Worm (Caenorhabditis elegans): Measurements from ENCODE around the gene F22B7.1.
A peak's percentile ranks its signal among the peaks of the same experiment; 100 is the strongest.

F22B7.1 gene

ce11 chrIII:8625125-8625524 lies 40.0 kb upstream of the F22B7.1 start:
- TF ChIP-seq F22D6.2 (tag; optimal IDR thresholded peaks at IDR 0.05) = no peak
- no peak for TF ChIP-seq egl-18 (GFP tag; IDR thresholded peaks at IDR 0.05)
- no peak for TF ChIP-seq ztf-26 (tag; optimal IDR thresholded peaks at IDR 0.05)
- no peak for TF ChIP-seq B0019.2 (GFP tag; conservative IDR thresholded peaks at IDR 0.05)
- no peak for TF ChIP-seq snpc-1.1 (tag; optimal IDR thresholded peaks at IDR 0.05; ENCODE audit: insufficient read depth)
- TF ChIP-seq C06A6.2 (GFP tag; conservative IDR thresholded peaks at IDR 0.05) = no peak
- TF ChIP-seq dpff-1 (tag; optimal IDR thresholded peaks at IDR 0.05) = no peak
- TF ChIP-seq unc-62 (GFP tag; optimal IDR thresholded peaks at IDR 0.05) = no peak
- TF ChIP-seq dpl-1 (GFP tag; optimal IDR thresholded peaks at IDR 0.05) = no peak
- TF ChIP-seq B0336.3 (GFP tag; IDR thresholded peaks at IDR 0.05) = no peak
- no peak for TF ChIP-seq B0035.1 (tag; optimal IDR thresholded peaks at IDR 0.05)
- no peak for TF ChIP-seq madf-3 (GFP tag; IDR thresholded peaks at IDR 0.05)
- TF ChIP-seq let-607 (tag; optimal IDR thresholded peaks at IDR 0.05) = no peak
- no peak for TF ChIP-seq athp-1 (tag; optimal IDR thresholded peaks at IDR 0.05)
- no peak for TF ChIP-seq F39B2.1 (GFP tag; IDR thresholded peaks at IDR 0.05)
- no peak for TF ChIP-seq hrde-1 (tag; optimal IDR thresholded peaks at IDR 0.05; ENCODE audit: borderline replicate concordance)
- no peak for TF ChIP-seq die-1 (tag; optimal IDR thresholded peaks at IDR 0.05)

- no peak for TF ChIP-seq pbrm-1 (GFP tag; IDR thresholded peaks at IDR 0.05)
- TF ChIP-seq lin-54 (GFP tag; optimal IDR thresholded peaks at IDR 0.05) = peak; percentile 59
- TF ChIP-seq tbp1 (GFP tag; optimal IDR thresholded peaks at IDR 0.05) = peak; percentile 10
- peak in 1 of 3 experiments; percentile 65 for TF ChIP-seq lin-35 (GFP tag; optimal IDR thresholded peaks at IDR 0.05)
- no peak for TF ChIP-seq snpc-4 (GFP tag; optimal IDR thresholded peaks at IDR 0.05)
- TF ChIP-seq snpc-4 (tag; optimal IDR thresholded peaks at IDR 0.05) = no peak
- peak; percentile 70 for TF ChIP-seq xnd-1 (tag; optimal IDR thresholded peaks at IDR 0.05)
- peak; percentile 95 for TF ChIP-seq madf-6 (GFP tag; IDR thresholded peaks at IDR 0.05)
- TF ChIP-seq F57A8.1 (GFP tag; optimal IDR thresholded peaks at IDR 0.05) = no peak
- peak; percentile 74 for TF ChIP-seq dox-1 (GFP tag; IDR thresholded peaks at IDR 0.05)
- peak; percentile 57 for TF ChIP-seq mcd-1 (GFP tag; IDR thresholded peaks at IDR 0.05)
- no peak for TF ChIP-seq nhr-27 (tag; optimal IDR thresholded peaks at IDR 0.05)
- TF ChIP-seq F33H1.4 (GFP tag; IDR thresholded peaks at IDR 0.05) = peak; percentile 69
- TF ChIP-seq Y67H2A.10 (GFP tag; conservative IDR thresholded peaks at IDR 0.05) = no peak
- no peak for TF ChIP-seq let-607 (tag; optimal IDR thresholded peaks at IDR 0.05)
- no peak for TF ChIP-seq B0019.2 (GFP tag; conservative IDR thresholded peaks at IDR 0.05)
- no peak for TF ChIP-seq hmg-20 (GFP tag; IDR thresholded peaks at IDR 0.05)
- TF ChIP-seq D2030.7 (GFP tag; IDR thresholded peaks at IDR 0.05) = peak; percentile 76
- no peak for TF ChIP-seq bed-1 (GFP tag; IDR thresholded peaks at IDR 0.05)
- TF ChIP-seq madf-3 (GFP tag; IDR thresholded peaks at IDR 0.05) = peak; percentile 81
- TF ChIP-seq hlh-26 (GFP tag; conservative IDR thresholded peaks at IDR 0.05) = no peak
- TF ChIP-seq egl-18 (GFP tag; IDR thresholded peaks at IDR 0.05) = no peak
- TF ChIP-seq snpc-1.1 (tag; optimal IDR thresholded peaks at IDR 0.05; ENCODE audit: insufficient read depth) = no peak
- no peak for TF ChIP-seq fkh-3 (tag; optimal IDR thresholded peaks at IDR 0.05)
- TF ChIP-seq mel-28 (tag; optimal IDR thresholded peaks at IDR 0.05; ENCODE audit: borderline replicate concordance) = no peak
- peak; percentile 63 for TF ChIP-seq snpc-3.4 (tag; optimal IDR thresholded peaks at IDR 0.05)
- no peak for TF ChIP-seq rpc-1 (optimal IDR thresholded peaks at IDR 0.05)
- no peak for TF ChIP-seq rpc-1 (tag; optimal IDR thresholded peaks at IDR 0.05)
- TF ChIP-seq hsf-1 (GFP tag; IDR thresholded peaks at IDR 0.05) = peak; percentile 78
- no peak for TF ChIP-seq ZK185.1 (tag; optimal IDR thresholded peaks at IDR 0.05; ENCODE audit: poor library complexity, severe bottlenecking)
- peak; percentile 61 for TF ChIP-seq lsl-1 (GFP tag; optimal IDR thresholded peaks at IDR 0.05)
- no peak for TF ChIP-seq Y56A3A.18 (GFP tag; IDR thresholded peaks at IDR 0.05)
- TF ChIP-seq zfh-2 (GFP tag; conservative IDR thresholded peaks at IDR 0.05) = no peak
- peak; percentile 59; the same call in 1 of the 2 replicates for TF ChIP-seq Y79H2A.3 (GFP tag; conservative IDR thresholded peaks at IDR 0.05)
- TF ChIP-seq nhr-80 (tag; optimal IDR thresholded peaks at IDR 0.05) = no peak
Measured at ce11 chrIII:8628405-8628982, 36.6 kb upstream of the F22B7.1 start, which contains the start of the genes polk-1 and gpr-1. Gene polk-1, minus strand, starts transcription at chrIII:8628590. Gene gpr-1, plus strand, starts transcription at chrIII:8628932.

Measured in whole organism, young adult.